Worm (Caenorhabditis elegans) whole organism, L2 larva: ENCODE measurements around the gene spr-2.

Experiments used
- ama-1 ChIP-seq: fragments of 150-350 bp; optimal IDR thresholded peaks from 2 replicates; lab custom pipeline; 2018; ENCODE audit warnings: inconsistent platforms
- ceh-82 ChIP-seq: fragments of 150-350 bp; optimal IDR thresholded peaks from 2 replicates; lab custom pipeline; 2014; ENCODE audit warnings: missing biosample characterization, missing genetic modification characterization
- egl-27 ChIP-seq: sonication (generic microtip); optimal IDR thresholded peaks from 3 replicates; lab custom pipeline; 2017; ENCODE audit warnings: missing biosample characterization, missing genetic modification reagents, missing genetic modification characterization
- elt-3 ChIP-seq: sonication (generic microtip); optimal IDR thresholded peaks from 2 replicates; lab custom pipeline; 2017; ENCODE audit warnings: missing biosample characterization, missing genetic modification characterization
- fos-1 ChIP-seq: fragments of 150-350 bp; optimal IDR thresholded peaks from 2 replicates; lab custom pipeline; 2014; ENCODE audit warnings: missing biosample characterization, missing genetic modification characterization
- lsy-2 ChIP-seq, 2 experiments: fragments of 150-350 bp in 1 of 2; sonication (generic microtip) in 1 of 2; optimal IDR thresholded peaks; 2 replicates each; lab custom pipeline; 2014 to 2017; ENCODE audit warnings: missing biosample characterization in 2 of 2, missing genetic modification characterization in 2 of 2
- nhr-11 ChIP-seq: fragments of 150-350 bp; optimal IDR thresholded peaks from 2 replicates; lab custom pipeline; 2014; ENCODE audit warnings: missing biosample characterization, missing genetic modification characterization
- nhr-237 ChIP-seq: fragments of 150-350 bp; optimal IDR thresholded peaks from 2 replicates; lab custom pipeline; 2014; ENCODE audit warnings: missing biosample characterization, missing genetic modification characterization
- snpc-4 ChIP-seq: fragments of 150-350 bp; optimal IDR thresholded peaks from 2 replicates; lab custom pipeline; 2014; ENCODE audit warnings: missing biosample characterization, missing genetic modification characterization
- ztf-11 ChIP-seq: sonication (generic microtip); optimal IDR thresholded peaks from 2 replicates; lab custom pipeline; 2017; ENCODE audit warnings: missing biosample characterization, missing genetic modification characterization
- ztf-4 ChIP-seq: fragments of 150-350 bp; optimal IDR thresholded peaks from 2 replicates; lab custom pipeline; 2014; ENCODE audit warnings: missing biosample characterization, missing genetic modification characterization

DNA sequence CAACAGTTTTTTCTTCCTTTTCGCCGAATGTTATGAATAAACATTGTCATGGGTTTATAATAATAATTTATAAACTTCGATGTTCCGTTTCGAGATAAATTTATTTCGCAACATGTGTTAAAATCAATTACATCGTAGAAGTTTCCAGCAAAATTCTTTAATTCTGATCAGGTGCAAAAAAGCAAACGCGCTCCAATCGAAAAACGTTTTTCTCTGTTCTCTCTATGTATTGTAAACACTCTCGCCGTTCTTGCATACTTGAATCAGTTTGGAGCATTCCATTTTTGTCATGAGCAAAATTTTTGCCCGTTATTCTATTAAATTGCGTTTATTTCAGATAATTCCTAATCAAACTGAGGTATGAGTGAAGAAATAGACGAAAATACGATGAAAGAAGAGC lies 2.5 kb downstream of the spr-2 start, which contains the start of gene rad-54.L2:
- TF ChIP-seq egl-27 (tag; lab: Kevin White, UChicago) = no peak
- no peak for TF ChIP-seq nhr-237
- peak; percentile 63 for TF ChIP-seq fos-1
- TF ChIP-seq ztf-4 (tag; lab: Kevin White, UChicago) = no peak
- no peak for TF ChIP-seq ceh-82 (tag; lab: Kevin White, UChicago)
- no peak for TF ChIP-seq ama-1 (lab: Kevin White, UChicago)
- no peak for TF ChIP-seq nhr-11 (tag; lab: Kevin White, UChicago)
- TF ChIP-seq snpc-4 (tag; lab: Kevin White, UChicago) = peak; percentile 52
- peak; percentile 30 to 72 for TF ChIP-seq lsy-2 (tag; optimal IDR thresholded peaks at IDR 0.05; lab: Kevin White, UChicago)
- no peak for TF ChIP-seq elt-3 (tag; lab: Kevin White, UChicago)
- TF ChIP-seq ztf-11 = no peak
